Fruit fly (Drosophila melanogaster) whole organism, pupa: ENCODE results near the gene Taf10b.

ENCODE experiments used
- CG12605 ChIP-seq: fragments of 200-800 bp; sonication (Bioruptor generic); IDR thresholded peaks from 2 replicates; pipeline ENCODE4 v1.3.6; 2022; ENCODE audit warnings: missing biosample characterization, missing genetic modification characterization
- CG34367 ChIP-seq: fragments of 200-800 bp; sonication (Bioruptor generic); optimal IDR thresholded peaks from 2 replicates; lab custom pipeline; 2018; ENCODE audit warnings: missing biosample characterization, mild to moderate bottlenecking, missing genetic modification characterization
- CG8159 ChIP-seq: fragments of 200-800 bp; sonication (Bioruptor generic); optimal IDR thresholded peaks from 3 replicates; lab custom pipeline; 2018; ENCODE audit warnings: missing biosample characterization, mild to moderate bottlenecking, missing genetic modification characterization, moderate library complexity
- EcR ChIP-seq: fragments of 200-800 bp; sonication (Bioruptor generic); optimal IDR thresholded peaks from 3 replicates; lab custom pipeline; 2019; ENCODE audit warnings: missing biosample characterization, missing genetic modification characterization, mild to moderate bottlenecking, moderate library complexity, missing genetic modification reagents
- Ets98B ChIP-seq: fragments of 200-800 bp; sonication (Bioruptor generic); IDR thresholded peaks from 2 replicates; pipeline ENCODE4 v1.3.6; 2022; ENCODE audit warnings: missing biosample characterization, missing genetic modification characterization
- Pif1A ChIP-seq: fragments of 200-800 bp; sonication (Bioruptor generic); optimal IDR thresholded peaks from 3 replicates; lab custom pipeline; 2016; ENCODE audit warnings: missing biosample characterization, missing genetic modification characterization
- Snoo ChIP-seq: fragments of 200-800 bp; sonication (Bioruptor generic); optimal IDR thresholded peaks from 3 replicates; lab custom pipeline; 2017; ENCODE audit warnings: missing biosample characterization, mild to moderate bottlenecking, missing genetic modification characterization, inconsistent platforms
- fd96Ca ChIP-seq: fragments of 200-800 bp; sonication (Bioruptor generic); IDR thresholded peaks from 3 replicates; pipeline ENCODE4 v1.3.6; 2022; ENCODE audit warnings: missing biosample characterization, missing genetic modification characterization
- rn ChIP-seq: fragments of 200-800 bp; sonication (Bioruptor generic); IDR thresholded peaks from 2 replicates; pipeline ENCODE4 v1.3.6; 2022; ENCODE audit warnings: missing biosample characterization, missing genetic modification characterization

DNA sequence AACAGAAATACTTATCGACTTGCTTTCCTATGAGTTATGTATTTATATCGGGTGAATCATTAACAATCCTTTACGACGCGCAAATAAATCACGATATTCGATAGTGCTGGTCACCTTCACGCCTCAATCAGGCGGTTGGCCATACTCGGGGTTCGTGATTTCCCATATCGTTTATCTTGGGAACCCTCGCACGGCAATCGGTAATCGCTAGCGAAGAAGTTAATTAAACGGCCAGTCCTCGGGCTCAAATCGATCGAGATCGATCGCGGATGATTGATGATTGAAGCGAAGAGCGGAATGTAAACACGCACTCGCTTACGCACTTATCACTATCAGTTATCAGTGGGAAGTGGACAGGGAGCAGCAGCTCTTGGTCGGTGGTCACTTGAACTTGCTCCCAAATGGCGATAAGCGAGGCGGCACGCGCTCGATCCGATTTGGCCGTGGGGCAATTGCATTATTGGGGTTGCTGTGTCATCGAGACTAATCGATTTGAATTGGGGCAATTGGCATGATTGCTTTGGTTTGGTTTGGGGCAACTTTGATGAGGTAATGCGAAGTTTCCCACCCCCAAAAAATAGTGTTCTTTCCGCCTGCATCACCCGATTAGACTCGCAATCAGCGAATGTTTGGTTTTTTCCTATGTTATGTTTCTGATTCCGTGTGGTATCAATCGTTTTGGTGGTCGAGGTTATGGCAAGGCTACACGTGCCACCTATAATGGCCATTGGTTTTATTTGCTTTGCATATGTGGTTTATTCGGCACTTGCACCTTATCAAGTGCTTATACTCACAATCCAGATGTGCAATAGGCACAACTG is 33.5 kb upstream of the Taf10b start:
- TF ChIP-seq Pif1A (GFP tag; lab: Kevin White, UChicago) (no peak), EcR (no peak), CG34367 (tag; lab: Kevin White, UChicago) (no peak), CG12605 (GFP tag; lab: Robert Waterston, UW) (no peak), rn (GFP tag; lab: Robert Waterston, UW) (no peak), fd96Ca (no peak), Snoo (no peak), CG8159 (tag; lab: Kevin White, UChicago) (no peak), Ets98B (no peak)
